Fruit fly (Drosophila melanogaster) whole organism, embryonic: ENCODE data around the gene Plc21C.

Source experiments
- Asciz ChIP-seq: fragments of 200-800 bp; sonication (Bioruptor generic); optimal IDR thresholded peaks from 2 replicates; lab custom pipeline; 2017; ENCODE audit warnings: missing biosample characterization, mild to moderate bottlenecking, missing genetic modification characterization, missing genetic modification reagents
- CG10147 ChIP-seq: fragments of 200-800 bp; sonication (Bioruptor generic); optimal IDR thresholded peaks from 2 replicates; lab custom pipeline; 2019; ENCODE audit warnings: missing biosample characterization, mild to moderate bottlenecking, missing genetic modification characterization, moderate library complexity
- CG11093 ChIP-seq: fragments of 200-800 bp; sonication (Bioruptor generic); IDR thresholded peaks from 3 replicates; pipeline ENCODE4 v1.3.6; 2022; ENCODE audit warnings: missing biosample characterization, missing genetic modification characterization
- CG11247 ChIP-seq: fragments of 200-800 bp; sonication (Bioruptor generic); IDR thresholded peaks from 2 replicates; pipeline ENCODE4 v1.3.6; 2022; ENCODE audit warnings: missing biosample characterization, missing genetic modification characterization
- CG12236 ChIP-seq: fragments of 200-800 bp; sonication (Bioruptor generic); optimal IDR thresholded peaks from 2 replicates; lab custom pipeline; 2016; ENCODE audit warnings: missing biosample characterization, missing genetic modification characterization
- CG13894 ChIP-seq: fragments of 200-800 bp; sonication (Bioruptor generic); optimal IDR thresholded peaks from 3 replicates; lab custom pipeline; 2018; ENCODE audit warnings: missing biosample characterization, mild to moderate bottlenecking, missing genetic modification characterization, moderate library complexity
- CG15073 ChIP-seq: fragments of 200-800 bp; sonication (Bioruptor generic); optimal IDR thresholded peaks from 2 replicates; lab custom pipeline; 2016; ENCODE audit warnings: missing biosample characterization, missing genetic modification characterization
- CG16779 ChIP-seq: fragments of 200-800 bp; sonication (Bioruptor generic); IDR thresholded peaks from 2 replicates; pipeline ENCODE4 v1.3.6; 2022; ENCODE audit warnings: missing biosample characterization, missing genetic modification characterization
- CG17568 ChIP-seq: fragments of 200-800 bp; sonication (Bioruptor generic); optimal IDR thresholded peaks from 2 replicates; lab custom pipeline; 2018; ENCODE audit warnings: missing biosample characterization, mild to moderate bottlenecking, missing genetic modification characterization, moderate library complexity
- CG2120 ChIP-seq: fragments of 200-800 bp; sonication (Bioruptor generic); optimal IDR thresholded peaks from 3 replicates; lab custom pipeline; 2016; ENCODE audit warnings: missing biosample characterization, missing genetic modification characterization
- CG2129 ChIP-seq: fragments of 200-800 bp; sonication (Bioruptor generic); IDR thresholded peaks from 2 replicates; pipeline ENCODE4 v1.3.6; 2022; ENCODE audit warnings: missing biosample characterization, missing genetic modification characterization; ENCODE audit not compliant: partially characterized antibody
- CG31388 ChIP-seq: fragments of 200-800 bp; sonication (Bioruptor generic); optimal IDR thresholded peaks from 2 replicates; lab custom pipeline; 2016; ENCODE audit warnings: missing biosample characterization, missing genetic modification characterization
- CG3163 ChIP-seq: fragments of 200-800 bp; sonication (Bioruptor generic); optimal IDR thresholded peaks from 3 replicates; lab custom pipeline; 2016; ENCODE audit warnings: missing biosample characterization, missing genetic modification characterization
- CG8944 ChIP-seq: fragments of 200-800 bp; sonication (Bioruptor generic); optimal IDR thresholded peaks from 3 replicates; lab custom pipeline; 2016; ENCODE audit warnings: missing biosample characterization, missing genetic modification characterization
- CHES-1-like ChIP-seq: fragments of 200-800 bp; sonication (Bioruptor generic); optimal IDR thresholded peaks from 2 replicates; lab custom pipeline; 2016; ENCODE audit warnings: missing biosample characterization, missing genetic modification characterization
- D ChIP-seq, 2 experiments: fragments of 200-800 bp in 1 of 2; fragments of >200 bp in 1 of 2; sonication (Bioruptor generic) in 1 of 2; optimal IDR thresholded peaks; 2 replicates in 1 of 2; 3 replicates in 1 of 2; lab custom pipeline; 2017; ENCODE audit warnings: mild to moderate bottlenecking in 1 of 2, missing biosample characterization in 1 of 2, missing genetic modification characterization in 1 of 2, missing genetic modification reagents in 1 of 2
- Dip2 ChIP-seq: fragments of 200-800 bp; sonication (Bioruptor generic); IDR thresholded peaks from 2 replicates; pipeline ENCODE4 v1.3.6; 2022; ENCODE audit warnings: missing biosample characterization, missing genetic modification characterization
- Ets97D ChIP-seq: fragments of 200-800 bp; sonication (Bioruptor generic); optimal IDR thresholded peaks from 3 replicates; lab custom pipeline; 2016; ENCODE audit warnings: missing biosample characterization, missing genetic modification characterization
- HmgZ ChIP-seq: fragments of 200-800 bp; sonication (Bioruptor generic); optimal IDR thresholded peaks from 2 replicates; lab custom pipeline; 2018; ENCODE audit warnings: missing biosample characterization, mild to moderate bottlenecking, missing genetic modification characterization
- Mad ChIP-seq: fragments of 200-800 bp; sonication (Bioruptor generic); optimal IDR thresholded peaks from 2 replicates; lab custom pipeline; 2016; ENCODE audit warnings: missing biosample characterization, missing genetic modification characterization
- NFAT ChIP-seq: fragments of 200-800 bp; sonication (Bioruptor generic); IDR thresholded peaks from 2 replicates; pipeline ENCODE4 v1.3.6; 2022; ENCODE audit warnings: missing biosample characterization, missing genetic modification characterization
- NK7.1 ChIP-seq: fragments of 200-800 bp; sonication (Bioruptor generic); optimal IDR thresholded peaks from 3 replicates; lab custom pipeline; 2016; ENCODE audit warnings: missing biosample characterization, missing genetic modification characterization
- Nf-YC ChIP-seq: fragments of 200-800 bp; optimal IDR thresholded peaks from 3 replicates; lab custom pipeline; 2019; ENCODE audit warnings: missing biosample characterization, mild to moderate bottlenecking, missing genetic modification characterization, moderate library complexity
- NfI ChIP-seq: fragments of 200-800 bp; sonication (Bioruptor generic); optimal IDR thresholded peaks from 3 replicates; lab custom pipeline; 2018; ENCODE audit warnings: missing biosample characterization, mild to moderate bottlenecking, missing genetic modification characterization, moderate library complexity
- Ptx1 ChIP-seq: fragments of 200-800 bp; sonication (Bioruptor generic); IDR thresholded peaks from 2 replicates; pipeline ENCODE4 v1.3.6; 2022; ENCODE audit warnings: missing biosample characterization, missing genetic modification characterization
- Spps ChIP-seq: fragments of 200-800 bp; sonication (Bioruptor generic); optimal IDR thresholded peaks from 2 replicates; lab custom pipeline; 2018; ENCODE audit warnings: missing biosample characterization, mild to moderate bottlenecking, missing genetic modification characterization
- Ssrp ChIP-seq: fragments of 200-800 bp; sonication (Bioruptor generic); optimal IDR thresholded peaks from 2 replicates; lab custom pipeline; 2018; ENCODE audit warnings: missing biosample characterization, mild to moderate bottlenecking, missing genetic modification characterization, moderate library complexity
- Stat92E ChIP-seq, 3 experiments: fragments of >200 bp in 2 of 3; fragments of 200-800 bp in 1 of 3; sonication (Bioruptor generic) in 1 of 3; optimal IDR thresholded peaks; 2 replicates each; lab custom pipeline; 2017 to 2019; ENCODE audit warnings: missing biosample characterization in 3 of 3, missing genetic modification characterization in 3 of 3, mild to moderate bottlenecking in 1 of 3, moderate library complexity in 1 of 3
- Taf1 ChIP-seq: fragments of 200-800 bp; sonication (Bioruptor generic); IDR thresholded peaks from 2 replicates; pipeline ENCODE4 v1.3.6; 2022; ENCODE audit warnings: missing biosample characterization, missing genetic modification characterization
- Vsx1 ChIP-seq: fragments of 200-800 bp; sonication (Bioruptor generic); optimal IDR thresholded peaks from 2 replicates; lab custom pipeline; 2017; ENCODE audit warnings: missing biosample characterization, mild to moderate bottlenecking, missing genetic modification characterization, missing genetic modification reagents
- Xbp1 ChIP-seq: fragments of 200-800 bp; sonication (Bioruptor generic); optimal IDR thresholded peaks from 3 replicates; lab custom pipeline; 2016; ENCODE audit warnings: missing biosample characterization, mild to moderate bottlenecking, missing genetic modification characterization
- Xrp1 ChIP-seq: fragments of 200-800 bp; sonication (Bioruptor generic); IDR thresholded peaks from 2 replicates; pipeline ENCODE4 v1.3.6; 2022; ENCODE audit warnings: missing biosample characterization, missing genetic modification characterization
- corto ChIP-seq: fragments of 200-800 bp; sonication (Bioruptor generic); optimal IDR thresholded peaks from 2 replicates; lab custom pipeline; 2016; ENCODE audit warnings: missing biosample characterization, mild to moderate bottlenecking, missing genetic modification characterization, moderate library complexity
- crp ChIP-seq, 2 experiments: fragments of 200-800 bp; sonication (Bioruptor generic); optimal IDR thresholded peaks; 2 replicates in 1 of 2; 3 replicates in 1 of 2; lab custom pipeline; 2017; ENCODE audit warnings: missing biosample characterization in 2 of 2, missing genetic modification characterization in 2 of 2, mild to moderate bottlenecking in 1 of 2, moderate library complexity in 1 of 2
- disco-r ChIP-seq: fragments of 200-800 bp; sonication (Bioruptor generic); optimal IDR thresholded peaks from 2 replicates; lab custom pipeline; 2016; ENCODE audit warnings: missing biosample characterization, missing genetic modification characterization
- dmrt99B ChIP-seq: fragments of 200-800 bp; sonication (Bioruptor generic); optimal IDR thresholded peaks from 2 replicates; lab custom pipeline; 2018; ENCODE audit warnings: missing biosample characterization, mild to moderate bottlenecking, missing genetic modification characterization, moderate library complexity
- jumu ChIP-seq: fragments of 200-800 bp; sonication (Bioruptor generic); optimal IDR thresholded peaks from 3 replicates; lab custom pipeline; 2016; ENCODE audit warnings: missing biosample characterization, missing genetic modification characterization
- lab ChIP-seq: fragments of 200-800 bp; sonication (Bioruptor generic); optimal IDR thresholded peaks from 3 replicates; lab custom pipeline; 2017; ENCODE audit warnings: missing biosample characterization, missing genetic modification characterization, mild to moderate bottlenecking, moderate library complexity, missing genetic modification reagents
- mld ChIP-seq: fragments of 200-800 bp; sonication (Bioruptor generic); IDR thresholded peaks from 3 replicates; pipeline ENCODE4 v1.3.6; 2022; ENCODE audit warnings: missing biosample characterization, missing genetic modification characterization; ENCODE audit not compliant: partially characterized antibody
- pho ChIP-seq: fragments of 200-800 bp; sonication (Bioruptor generic); optimal IDR thresholded peaks from 2 replicates; lab custom pipeline; 2016; ENCODE audit warnings: missing biosample characterization, missing genetic modification characterization
- phol ChIP-seq: fragments of 200-800 bp; sonication (Bioruptor generic); optimal IDR thresholded peaks from 3 replicates; lab custom pipeline; 2018; ENCODE audit warnings: missing biosample characterization, mild to moderate bottlenecking, missing genetic modification characterization, moderate library complexity
- pros ChIP-seq: fragments of 200-800 bp; sonication (Bioruptor generic); optimal IDR thresholded peaks from 3 replicates; lab custom pipeline; 2019; ENCODE audit warnings: missing biosample characterization, mild to moderate bottlenecking, missing genetic modification characterization, moderate library complexity
- pum ChIP-seq: fragments of 200-800 bp; sonication (Bioruptor generic); optimal IDR thresholded peaks from 2 replicates; lab custom pipeline; 2016; ENCODE audit warnings: missing biosample characterization, missing genetic modification characterization
- salm ChIP-seq: fragments of 200-800 bp; sonication (Bioruptor generic); optimal IDR thresholded peaks from 2 replicates; lab custom pipeline; 2018; ENCODE audit warnings: missing biosample characterization, mild to moderate bottlenecking, missing genetic modification characterization
- scrt ChIP-seq: fragments of 200-800 bp; sonication (Bioruptor generic); optimal IDR thresholded peaks from 2 replicates; lab custom pipeline; 2018; ENCODE audit warnings: missing biosample characterization, mild to moderate bottlenecking, missing genetic modification characterization, moderate library complexity
- sens ChIP-seq: fragments of 200-800 bp; sonication (Bioruptor generic); peaks from one replicate; lab custom pipeline; 2016; ENCODE audit warnings: missing biosample characterization, missing genetic modification characterization
- slou ChIP-seq: fragments of 200-800 bp; sonication (Bioruptor generic); optimal IDR thresholded peaks from 3 replicates; lab custom pipeline; 2016; ENCODE audit warnings: missing biosample characterization, missing genetic modification characterization
- vfl ChIP-seq: fragments of 200-800 bp; sonication (Bioruptor generic); optimal IDR thresholded peaks from 2 replicates; lab custom pipeline; 2016; ENCODE audit warnings: missing biosample characterization, missing genetic modification characterization
- zfh1 ChIP-seq: fragments of 200-800 bp; sonication (Bioruptor generic); IDR thresholded peaks from 3 replicates; pipeline ENCODE4 v1.3.6; 2022; ENCODE audit warnings: missing biosample characterization, missing genetic modification characterization

Plc21C gene

DNA sequence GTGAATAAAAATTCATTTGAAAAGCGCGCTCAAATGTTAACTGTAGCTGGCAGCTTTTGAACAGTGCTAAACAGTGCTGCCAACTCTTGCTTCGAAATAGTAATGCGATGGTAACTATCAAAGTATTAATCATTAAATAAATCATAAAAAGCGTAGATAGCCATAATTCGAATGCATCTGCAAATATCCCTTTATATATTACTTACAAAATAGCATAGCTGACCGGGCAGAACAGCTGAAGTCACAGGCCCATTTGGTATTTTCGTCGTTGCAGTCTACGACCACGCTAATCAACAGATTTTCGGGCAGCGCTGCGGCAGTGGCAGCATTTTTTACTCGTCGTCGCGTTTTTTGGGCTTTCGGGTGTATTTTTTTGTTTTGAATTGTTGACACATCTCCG lies at the start of gene Plc21C (continued):
- peak; percentile 71 for TF ChIP-seq Nf-YC
- TF ChIP-seq Xbp1 (GFP tag; lab: Kevin White, UChicago), result peak; percentile 65
- TF ChIP-seq zfh1 (GFP tag; lab: Robert Waterston, UW), result no peak
- peak; percentile 17 for TF ChIP-seq dmrt99B (tag; lab: Kevin White, UChicago)
- TF ChIP-seq jumu (GFP tag; lab: Kevin White, UChicago), result peak; percentile 41
- no peak for TF ChIP-seq CG2129 (GFP tag; lab: Robert Waterston, UW)
- TF ChIP-seq D (optimal IDR thresholded peaks at IDR 0.05; lab: Kevin White, UChicago), result no peak
- no peak for TF ChIP-seq D (GFP tag; optimal IDR thresholded peaks at IDR 0.05; lab: Kevin White, UChicago)
- peak; percentile 43 for TF ChIP-seq CG3163
- TF ChIP-seq CG15073 (GFP tag; lab: Kevin White, UChicago), result no peak
- peak; percentile 12 for TF ChIP-seq scrt
- TF ChIP-seq phol (tag; lab: Kevin White, UChicago), result peak; percentile 68
- no peak for TF ChIP-seq CG11093 (GFP tag; lab: Robert Waterston, UW)
- TF ChIP-seq Ssrp, result no peak
- no peak for TF ChIP-seq pros (GFP tag; lab: Kevin White, UChicago)
- TF ChIP-seq NFAT (GFP tag; lab: Robert Waterston, UW), result 0 out of 2 replicates have a peak, but pooled peaks have one; percentile 29
- peak; percentile 84 for TF ChIP-seq Ets97D (GFP tag; lab: Kevin White, UChicago)
- no peak for TF ChIP-seq CG16779
- TF ChIP-seq slou (GFP tag; lab: Kevin White, UChicago), result peak; percentile 56
- TF ChIP-seq vfl (GFP tag; lab: Kevin White, UChicago), result peak; percentile 42
- no peak for TF ChIP-seq disco-r (GFP tag; lab: Kevin White, UChicago)
- TF ChIP-seq CG2120 (GFP tag; lab: Kevin White, UChicago), result peak; percentile 70
- TF ChIP-seq Taf1 (GFP tag; lab: Robert Waterston, UW), result no peak
- TF ChIP-seq CHES-1-like (GFP tag; lab: Kevin White, UChicago), result peak; percentile 59
- peak; percentile 16 to 88 for TF ChIP-seq crp (GFP tag; optimal IDR thresholded peaks at IDR 0.05; lab: Kevin White, UChicago)
- TF ChIP-seq CG12236 (GFP tag; lab: Kevin White, UChicago), result no peak
- no peak for TF ChIP-seq corto (GFP tag; lab: Kevin White, UChicago)
- TF ChIP-seq NK7.1 (GFP tag; lab: Kevin White, UChicago), result peak; percentile 49
- no peak for TF ChIP-seq Vsx1 (GFP tag; lab: Kevin White, UChicago)
- peak; percentile 17 for TF ChIP-seq CG17568 (GFP tag; lab: Kevin White, UChicago)
- peak; percentile 14 for TF ChIP-seq salm (tag; lab: Kevin White, UChicago)
- TF ChIP-seq lab (GFP tag; lab: Kevin White, UChicago), result no peak
- 0 out of 2 replicates have a peak, but pooled peaks have one; percentile 6 for TF ChIP-seq CG11247 (GFP tag; lab: Robert Waterston, UW)
- TF ChIP-seq HmgZ, result peak; percentile 80
- TF ChIP-seq CG31388, result no peak
- TF ChIP-seq NfI (GFP tag; lab: Kevin White, UChicago), result no peak
- peak; percentile 60 for TF ChIP-seq CG13894 (tag; lab: Kevin White, UChicago)
- peak; percentile 45 for TF ChIP-seq CG10147 (GFP tag; lab: Kevin White, UChicago)
- TF ChIP-seq Stat92E (GFP tag; optimal IDR thresholded peaks at IDR 0.05; lab: Kevin White, UChicago), result peak in 1 of 3 experiments; percentile 62
- TF ChIP-seq Spps (tag; lab: Kevin White, UChicago), result peak; percentile 24
- no peak for TF ChIP-seq Dip2 (GFP tag; lab: Robert Waterston, UW)
- TF ChIP-seq Asciz, result no peak
- no peak for TF ChIP-seq Xrp1 (GFP tag; lab: Robert Waterston, UW)
- TF ChIP-seq CG8944 (GFP tag; lab: Kevin White, UChicago), result peak; percentile 42
- TF ChIP-seq Mad (GFP tag; lab: Kevin White, UChicago), result peak; percentile 49
- no peak for TF ChIP-seq mld (GFP tag; lab: Robert Waterston, UW)
- TF ChIP-seq sens, result peak; percentile 94
- TF ChIP-seq pum (GFP tag; lab: Kevin White, UChicago), result peak; percentile 20
- TF ChIP-seq Ptx1 (GFP tag; lab: Robert Waterston, UW), result peak; percentile 32; the same call in 1 of the 2 replicates
- TF ChIP-seq pho (GFP tag; lab: Kevin White, UChicago), result peak; percentile 48
